Worm (Caenorhabditis elegans) whole organism, young adult: ENCODE data around the gene capg-2.

Experiments used
- B0035.1 ChIP-seq: sonication (generic microtip); optimal IDR thresholded peaks from 2 replicates; lab custom pipeline; 2016; ENCODE audit warnings: missing genetic modification characterization, mild to moderate bottlenecking, missing compliant biosample characterization, missing genotype, missing genetic modification reagents
- C06A6.2 ChIP-seq: fragments of 200-800 bp; sonication (Bioruptor generic); conservative IDR thresholded peaks from 2 replicates; pipeline ENCODE4 v1.3.6; 2022; ENCODE audit warnings: missing genetic modification characterization, missing compliant biosample characterization
- F22D6.2 ChIP-seq: sonication (generic microtip); optimal IDR thresholded peaks from 2 replicates; lab custom pipeline; 2016; ENCODE audit warnings: mild to moderate bottlenecking, missing genetic modification characterization, missing compliant biosample characterization
- F37B4.10 ChIP-seq: fragments of 200-800 bp; sonication (Bioruptor generic); IDR thresholded peaks from 2 replicates; pipeline ENCODE4 v1.3.6; 2022; ENCODE audit warnings: missing genetic modification characterization, missing compliant biosample characterization
- K11D2.4 ChIP-seq: fragments of 200-800 bp; sonication (Bioruptor generic); IDR thresholded peaks from 2 replicates; pipeline ENCODE4 v1.3.6; 2022; ENCODE audit warnings: missing genetic modification reagents, missing genetic modification characterization, missing compliant biosample characterization
- K12H6.12 ChIP-seq: fragments of 200-800 bp; sonication (Bioruptor generic); optimal IDR thresholded peaks from 2 replicates; lab custom pipeline; 2018; ENCODE audit warnings: mild to moderate bottlenecking, missing genetic modification characterization, missing compliant biosample characterization
- Y53F4B.3 ChIP-seq: fragments of 200-800 bp; sonication (Bioruptor generic); IDR thresholded peaks from 2 replicates; pipeline ENCODE4 v1.3.6; 2022; ENCODE audit warnings: missing genetic modification reagents, missing genetic modification characterization, missing compliant biosample characterization
- Y67H2A.10 ChIP-seq: fragments of 200-800 bp; sonication (Bioruptor generic); conservative IDR thresholded peaks from 2 replicates; pipeline ENCODE4 v1.3.6; 2022; ENCODE audit warnings: missing genetic modification reagents, missing genetic modification characterization, missing compliant biosample characterization
- Y95B8A.8 ChIP-seq: fragments of 200-800 bp; sonication (Bioruptor generic); IDR thresholded peaks from 2 replicates; pipeline ENCODE4 v1.3.6; 2022; ENCODE audit warnings: missing genetic modification reagents, missing genetic modification characterization, missing compliant biosample characterization
- aptf-3 ChIP-seq: fragments of 200-800 bp; sonication (Bioruptor generic); IDR thresholded peaks from 2 replicates; pipeline ENCODE4 v1.3.6; 2022; ENCODE audit warnings: missing genetic modification characterization, missing compliant biosample characterization
- athp-1 ChIP-seq: sonication (generic microtip); optimal IDR thresholded peaks from 2 replicates; lab custom pipeline; 2017; ENCODE audit warnings: mild to moderate bottlenecking, missing genetic modification characterization, missing compliant biosample characterization
- bed-2 ChIP-seq: fragments of 200-800 bp; sonication (Bioruptor generic); IDR thresholded peaks from 2 replicates; pipeline ENCODE4 v1.3.6; 2022; ENCODE audit warnings: missing genetic modification reagents, missing genetic modification characterization, missing compliant biosample characterization
- cebp-1 ChIP-seq, 2 experiments: fragments of 200-800 bp in 1 of 2; sonication (Bioruptor generic) in 1 of 2; sonication (generic microtip) in 1 of 2; IDR thresholded peaks in 1 of 2; optimal IDR thresholded peaks in 1 of 2; 2 replicates each; pipeline versions ENCODE4 v1.3.6 to Lab custom; 2017 to 2022; ENCODE audit warnings: missing compliant biosample characterization in 2 of 2, missing genetic modification characterization in 2 of 2, mild to moderate bottlenecking in 1 of 2, missing genetic modification reagents in 1 of 2, moderate library complexity in 1 of 2
- ceh-40 ChIP-seq: fragments of 200-800 bp; sonication (Bioruptor generic); IDR thresholded peaks from 2 replicates; pipeline ENCODE4 v1.3.6; 2022; ENCODE audit warnings: missing genetic modification characterization, missing compliant biosample characterization
- ceh-79 ChIP-seq: sonication (generic microtip); optimal IDR thresholded peaks from 2 replicates; lab custom pipeline; 2017; ENCODE audit warnings: mild to moderate bottlenecking, missing genetic modification characterization, missing compliant biosample characterization
- dpl-1 ChIP-seq: fragments of 150-350 bp; optimal IDR thresholded peaks from 2 replicates; lab custom pipeline; 2014; ENCODE audit warnings: missing biosample characterization, missing genetic modification reagents, missing genetic modification characterization
- egl-18 ChIP-seq: fragments of 200-800 bp; sonication (Bioruptor generic); IDR thresholded peaks from 2 replicates; pipeline ENCODE4 v1.3.6; 2022; ENCODE audit warnings: missing genetic modification reagents, missing genetic modification characterization, missing compliant biosample characterization
- egl-44 ChIP-seq: fragments of 200-800 bp; sonication (Bioruptor generic); IDR thresholded peaks from 2 replicates; pipeline ENCODE4 v1.3.6; 2022; ENCODE audit warnings: missing genetic modification reagents, missing genetic modification characterization, missing compliant biosample characterization
- ekl-4 ChIP-seq: fragments of 200-800 bp; sonication (Bioruptor generic); IDR thresholded peaks from 2 replicates; pipeline ENCODE4 v1.3.6; 2022; ENCODE audit warnings: missing genetic modification reagents, missing genetic modification characterization, missing compliant biosample characterization
- fkh-3 ChIP-seq: sonication (generic microtip); optimal IDR thresholded peaks from 2 replicates; lab custom pipeline; 2016; ENCODE audit warnings: mild to moderate bottlenecking, missing genetic modification characterization, missing compliant biosample characterization
- hlh-12 ChIP-seq: sonication (generic microtip); optimal IDR thresholded peaks from 2 replicates; lab custom pipeline; 2016; ENCODE audit warnings: missing genetic modification characterization, missing compliant biosample characterization
- hmg-20 ChIP-seq: fragments of 200-800 bp; sonication (Bioruptor generic); IDR thresholded peaks from 2 replicates; pipeline ENCODE4 v1.3.6; 2022; ENCODE audit warnings: missing genetic modification reagents, missing genetic modification characterization, missing compliant biosample characterization
- hsf-1 ChIP-seq: fragments of 200-800 bp; sonication (Bioruptor generic); IDR thresholded peaks from 2 replicates; pipeline ENCODE4 v1.3.6; 2022; ENCODE audit warnings: missing genetic modification reagents, missing genetic modification characterization, missing compliant biosample characterization
- lag-1 ChIP-seq: fragments of 200-800 bp; sonication (Bioruptor generic); IDR thresholded peaks from 2 replicates; pipeline ENCODE4 v1.3.6; 2022; ENCODE audit warnings: missing genetic modification reagents, missing genetic modification characterization, missing compliant biosample characterization
- let-526 ChIP-seq: fragments of 200-800 bp; sonication (Bioruptor generic); IDR thresholded peaks from 2 replicates; pipeline ENCODE4 v1.3.6; 2022; ENCODE audit warnings: missing genetic modification reagents, missing genetic modification characterization, missing compliant biosample characterization
- lin-26 ChIP-seq: fragments of 200-800 bp; sonication (Bioruptor generic); IDR thresholded peaks from 2 replicates; pipeline ENCODE4 v1.3.6; 2022; ENCODE audit warnings: missing genetic modification reagents, missing genetic modification characterization, missing compliant biosample characterization
- lin-40 ChIP-seq: sonication (generic microtip); optimal IDR thresholded peaks from 2 replicates; lab custom pipeline; 2016; ENCODE audit warnings: missing genetic modification characterization, mild to moderate bottlenecking, missing compliant biosample characterization, missing genotype, missing genetic modification reagents
- lin-54 ChIP-seq: fragments of 200-800 bp; sonication (Bioruptor generic); optimal IDR thresholded peaks from 2 replicates; lab custom pipeline; 2018; ENCODE audit warnings: mild to moderate bottlenecking, missing genetic modification characterization, missing compliant biosample characterization
- madf-10 ChIP-seq: sonication (generic microtip); optimal IDR thresholded peaks from 2 replicates; lab custom pipeline; 2016; ENCODE audit warnings: mild to moderate bottlenecking, missing genetic modification characterization, missing compliant biosample characterization
- nhr-27 ChIP-seq: fragments of 200-800 bp; sonication (Bioruptor generic); optimal IDR thresholded peaks from 2 replicates; lab custom pipeline; 2018; ENCODE audit warnings: mild to moderate bottlenecking, missing genetic modification characterization, moderate library complexity, missing compliant biosample characterization
- nhr-80 ChIP-seq: sonication (generic microtip); optimal IDR thresholded peaks from 2 replicates; lab custom pipeline; 2016; ENCODE audit warnings: missing genetic modification characterization, missing compliant biosample characterization
- rec-8 ChIP-seq, 2 experiments: sonication (generic microtip); optimal IDR thresholded peaks; 2 replicates each; lab custom pipeline; 2016; ENCODE audit warnings: mild to moderate bottlenecking in 2 of 2, missing genetic modification characterization in 2 of 2, missing genetic modification reagents in 2 of 2, missing genotype in 2 of 2, missing biosample characterization in 1 of 2, missing compliant biosample characterization in 1 of 2, moderate library complexity in 1 of 2
- repo-1 ChIP-seq: sonication (generic microtip); optimal IDR thresholded peaks from 2 replicates; lab custom pipeline; 2017; ENCODE audit warnings: mild to moderate bottlenecking, missing genetic modification characterization, missing compliant biosample characterization
- snpc-4 ChIP-seq, 5 experiments: fragments of 150-350 bp in 1 of 5; sonication (generic microtip) in 4 of 5; optimal IDR thresholded peaks; 2 replicates each; lab custom pipeline; 2014 to 2018; ENCODE audit warnings: missing genetic modification characterization in 5 of 5, missing biosample characterization in 3 of 5, antibody characterized with exemption in 2 of 5, mild to moderate bottlenecking in 2 of 5, missing compliant biosample characterization in 2 of 5, missing genotype in 2 of 5, moderate library complexity in 2 of 5, missing genetic modification reagents in 1 of 5
- somi-1 ChIP-seq: fragments of 200-800 bp; sonication (Bioruptor generic); optimal IDR thresholded peaks from 2 replicates; lab custom pipeline; 2018; ENCODE audit warnings: mild to moderate bottlenecking, missing genetic modification characterization, missing compliant biosample characterization
- sptf-2 ChIP-seq: fragments of 200-800 bp; sonication (Bioruptor generic); optimal IDR thresholded peaks from 2 replicates; lab custom pipeline; 2018; ENCODE audit warnings: mild to moderate bottlenecking, missing genetic modification characterization, missing compliant biosample characterization
- unc-130 ChIP-seq: sonication (generic microtip); optimal IDR thresholded peaks from 2 replicates; lab custom pipeline; 2016; ENCODE audit warnings: missing genetic modification reagents, missing genetic modification characterization, missing compliant biosample characterization
- zfh-2 ChIP-seq: fragments of 200-800 bp; sonication (Bioruptor generic); conservative IDR thresholded peaks from 2 replicates; pipeline ENCODE4 v1.3.6; 2022; ENCODE audit warnings: missing genetic modification reagents, missing genetic modification characterization, missing compliant biosample characterization
- ztf-22 ChIP-seq: fragments of 200-800 bp; sonication (Bioruptor generic); optimal IDR thresholded peaks from 2 replicates; lab custom pipeline; 2018; ENCODE audit warnings: mild to moderate bottlenecking, missing genetic modification characterization, moderate library complexity, missing compliant biosample characterization

capg-2 gene

ce11 chrV:12303453-12304077 lies 31.9 kb downstream of the capg-2 start (continued):
- TF ChIP-seq ztf-22 (GFP tag; lab: Kevin White, UChicago) (peak; percentile 96), Y53F4B.3 (peak; percentile 90), C06A6.2 (GFP tag; lab: Robert Waterston, UW) (peak; percentile 94), egl-44 (peak; percentile 99), fkh-3 (tag; lab: Kevin White, UChicago) (peak; percentile 100), sptf-2 (GFP tag; lab: Kevin White, UChicago) (peak; percentile 100), madf-10 (tag; lab: Kevin White, UChicago) (peak; percentile 93), zfh-2 (GFP tag; lab: Robert Waterston, UW) (peak; percentile 99), B0035.1 (tag; lab: Kevin White, UChicago) (peak; percentile 96), unc-130 (peak; percentile 85), nhr-80 (tag; lab: Kevin White, UChicago) (peak; percentile 67), aptf-3 (peak; percentile 99), F22D6.2 (tag; lab: Kevin White, UChicago) (peak; percentile 90), ceh-79 (tag; lab: Kevin White, UChicago) (peak; percentile 100), hlh-12 (tag; lab: Kevin White, UChicago) (peak; percentile 92), Y67H2A.10 (GFP tag; lab: Robert Waterston, UW) (peak; percentile 87), rec-8 (tag; optimal IDR thresholded peaks at IDR 0.05; lab: Kevin White, UChicago) (peak; percentile 96 to 99), lin-26 (peak; percentile 99), ekl-4 (GFP tag; lab: Robert Waterston, UW) (peak; percentile 99), F37B4.10 (GFP tag; lab: Robert Waterston, UW) (peak; percentile 100), somi-1 (GFP tag; lab: Kevin White, UChicago) (peak; percentile 96), lag-1 (peak; percentile 99), athp-1 (tag; lab: Kevin White, UChicago) (peak; percentile 99), bed-2 (GFP tag; lab: Robert Waterston, UW) (peak; percentile 96), dpl-1 (GFP tag; lab: Kevin White, UChicago) (peak; percentile 44), Y95B8A.8 (peak; percentile 93), let-526 (GFP tag; lab: Robert Waterston, UW) (peak; percentile 97), hsf-1 (GFP tag; lab: Robert Waterston, UW) (peak; percentile 88), K12H6.12 (peak; percentile 91), lin-54 (GFP tag; lab: Kevin White, UChicago) (peak; percentile 95), nhr-27 (tag; lab: Kevin White, UChicago) (peak; percentile 100), ceh-40 (peak; percentile 97), lin-40 (tag; lab: Kevin White, UChicago) (peak; percentile 91)
- TF ChIP-seq, all 124 proteins: peak for 121

DNA sequence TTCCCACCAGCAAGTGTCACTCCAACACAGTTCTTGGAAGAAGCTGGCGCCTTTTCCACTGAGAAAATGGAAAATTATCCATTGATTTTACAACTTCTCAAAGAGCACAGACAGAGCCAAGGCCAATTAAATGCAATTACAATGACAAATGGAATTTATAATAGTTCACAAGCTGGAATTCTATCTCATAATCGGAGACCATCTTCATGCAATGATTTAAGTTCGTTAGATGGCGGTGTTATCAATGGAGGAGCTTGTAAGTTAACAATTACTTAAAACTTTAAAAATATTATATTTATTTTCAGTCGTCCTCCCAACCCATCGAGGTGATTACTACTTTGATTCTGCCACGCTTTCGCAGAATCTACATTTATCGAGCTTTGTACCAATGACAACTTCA lies 34.0 kb downstream of the capg-2 start:
- no peak for TF ChIP-seq hmg-20 (GFP tag; lab: Robert Waterston, UW)
- no peak for TF ChIP-seq bed-2 (GFP tag; lab: Robert Waterston, UW)

ce11 chrV:12307011-12307540 lies 35.4 kb downstream of the capg-2 start, which contains the start of gene srg-45:
srg-45 (plus strand) TSS chrV:12307490.
- TF ChIP-seq cebp-1 (GFP tag; IDR thresholded peaks at IDR 0.05; lab: Robert Waterston, UW) (no peak), cebp-1 (tag; optimal IDR thresholded peaks at IDR 0.05; lab: Kevin White, UChicago) (peak; percentile 9), K11D2.4 (GFP tag; lab: Robert Waterston, UW) (no peak), lin-40 (tag; lab: Kevin White, UChicago) (peak; percentile 2), athp-1 (tag; lab: Kevin White, UChicago) (no peak), egl-18 (GFP tag; lab: Robert Waterston, UW) (no peak), repo-1 (tag; lab: Kevin White, UChicago) (peak; percentile 51), snpc-4 (GFP tag; optimal IDR thresholded peaks at IDR 0.05; lab: Kevin White, UChicago) (no peak), snpc-4 (tag; optimal IDR thresholded peaks at IDR 0.05; lab: Kevin White, UChicago) (no peak)
- TF ChIP-seq, all 124 proteins: peak for 3
